Fruit fly (Drosophila melanogaster): ENCODE results near the gene CG11550.
A peak's percentile ranks its signal among the peaks of the same experiment; 100 is the strongest.

The CG11550 gene

DNA sequence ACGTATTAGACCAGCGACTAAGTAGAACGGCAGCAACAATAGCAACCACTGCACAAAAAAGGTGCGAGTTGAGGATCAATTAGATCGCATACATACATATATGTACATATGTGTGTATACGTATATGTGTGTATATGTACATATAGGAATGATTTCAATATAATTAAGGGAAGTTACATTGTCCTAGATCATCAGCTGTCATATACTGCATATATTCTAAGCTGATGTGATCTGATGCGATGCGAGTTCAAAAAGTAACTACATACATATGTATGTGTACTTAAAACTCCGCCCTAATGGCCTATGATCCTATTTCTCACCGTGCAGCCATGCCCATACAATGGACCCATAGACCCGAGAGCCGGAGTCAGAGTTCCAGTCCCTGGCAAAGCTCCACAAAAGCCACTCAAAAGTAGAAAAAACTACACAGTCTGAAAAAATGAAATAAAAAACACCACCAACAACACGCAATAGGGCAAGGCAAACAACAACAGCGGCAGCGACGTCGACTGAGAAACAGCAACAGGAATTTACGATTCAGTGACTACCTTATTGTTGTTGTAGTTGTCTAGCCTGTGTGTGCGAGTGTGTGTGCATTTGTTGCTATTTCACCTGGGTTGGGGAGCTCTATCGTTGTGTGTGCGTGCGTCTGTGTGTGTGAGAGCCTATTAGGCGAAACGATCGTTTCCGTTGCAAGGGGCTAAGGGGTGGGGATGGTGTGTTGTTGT lies 43.7 kb upstream of the CG11550 start:
- TF ChIP-seq cic (GFP tag; optimal IDR thresholded peaks at IDR 0.05), result no peak
- no peak for TF ChIP-seq kay (GFP tag; ENCODE audit: borderline replicate concordance)
- no peak for TF ChIP-seq Hr96 (GFP tag; optimal IDR thresholded peaks at IDR 0.05)
- TF ChIP-seq cnc (optimal IDR thresholded peaks at IDR 0.05), result no peak
- TF ChIP-seq Mnt (GFP tag; optimal IDR thresholded peaks at IDR 0.05), result no peak
- TF ChIP-seq CG7101 (tag; optimal IDR thresholded peaks at IDR 0.05), result no peak
- TF ChIP-seq Crg-1 (GFP tag; optimal IDR thresholded peaks at IDR 0.05), result no peak
- peak; percentile 39 for TF ChIP-seq toe (GFP tag; optimal IDR thresholded peaks at IDR 0.05)
- TF ChIP-seq CG12768 (GFP tag; optimal IDR thresholded peaks at IDR 0.05), result no peak
- no peak for TF ChIP-seq tj (GFP tag; optimal IDR thresholded peaks at IDR 0.05)
- no peak for TF ChIP-seq CG7045 (GFP tag; optimal IDR thresholded peaks at IDR 0.05)
- TF ChIP-seq pad (GFP tag; optimal IDR thresholded peaks at IDR 0.05), result peak; percentile 27
- TF ChIP-seq Clk (GFP tag; optimal IDR thresholded peaks at IDR 0.05), result no peak
- no peak for TF ChIP-seq CG1620 (GFP tag; optimal IDR thresholded peaks at IDR 0.05)
- TF ChIP-seq CG5204 (GFP tag; optimal IDR thresholded peaks at IDR 0.05), result no peak
- TF ChIP-seq bab1 (GFP tag; optimal IDR thresholded peaks at IDR 0.05), result no peak
- peak; percentile 7 for TF ChIP-seq ovo (GFP tag; optimal IDR thresholded peaks at IDR 0.05)

DNA sequence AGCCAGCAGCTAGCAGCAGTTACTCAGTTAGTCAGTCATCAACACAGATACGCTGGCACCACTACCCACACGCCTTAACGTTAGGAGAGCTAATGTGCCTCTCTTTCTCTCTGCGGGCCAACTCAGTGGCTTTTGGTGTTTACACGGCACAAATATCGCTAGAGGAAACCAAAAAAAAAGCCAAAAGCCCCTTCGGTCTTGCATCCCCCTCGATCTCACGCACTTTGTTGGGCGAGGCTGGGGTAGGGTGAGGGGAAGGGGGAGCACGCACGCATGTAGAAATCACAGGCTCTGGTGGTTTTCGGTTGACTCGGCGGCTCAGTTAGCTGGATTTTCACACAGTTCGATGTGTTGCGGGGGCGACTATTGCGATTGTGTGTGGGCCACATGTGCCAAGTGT lies 42.3 kb upstream of the CG11550 start:
- TF ChIP-seq bab1 (GFP tag; optimal IDR thresholded peaks at IDR 0.05), result no peak
- TF ChIP-seq CG11617 (GFP tag; optimal IDR thresholded peaks at IDR 0.05), result no peak
- TF ChIP-seq CG1620 (GFP tag; optimal IDR thresholded peaks at IDR 0.05), result no peak
- TF ChIP-seq CG12768 (GFP tag; optimal IDR thresholded peaks at IDR 0.05), result no peak
- TF ChIP-seq toe (GFP tag; optimal IDR thresholded peaks at IDR 0.05), result no peak
- TF ChIP-seq kay (GFP tag; ENCODE audit: borderline replicate concordance), result no peak
- TF ChIP-seq tj (GFP tag; optimal IDR thresholded peaks at IDR 0.05), result no peak
- no peak for TF ChIP-seq Crg-1 (GFP tag; optimal IDR thresholded peaks at IDR 0.05)
- TF ChIP-seq CG7045 (GFP tag; optimal IDR thresholded peaks at IDR 0.05), result no peak
- TF ChIP-seq Mnt (GFP tag; optimal IDR thresholded peaks at IDR 0.05), result no peak
- TF ChIP-seq cic (GFP tag; optimal IDR thresholded peaks at IDR 0.05), result no peak
- TF ChIP-seq cnc (optimal IDR thresholded peaks at IDR 0.05), result no peak

DNA sequence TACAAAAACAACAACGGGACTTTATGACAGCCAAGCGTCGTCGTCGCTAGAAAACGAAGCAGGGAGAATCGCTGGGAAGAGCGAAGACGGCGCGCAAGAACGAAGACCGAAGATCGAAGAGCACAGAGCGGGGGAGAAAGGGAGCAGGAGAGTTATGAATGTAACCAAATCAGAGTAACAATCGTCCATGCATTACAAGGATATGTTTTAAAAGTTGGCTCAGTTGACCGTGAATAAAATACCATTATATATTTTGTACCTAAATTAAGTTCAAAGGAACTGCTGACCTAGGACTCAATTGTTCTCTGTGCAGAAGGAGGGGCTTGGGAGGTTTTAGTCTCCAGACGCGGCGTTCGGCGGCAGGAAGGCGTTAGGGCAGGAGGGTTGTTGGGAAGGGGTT lies 41.8 kb upstream of the CG11550 start:
- TF ChIP-seq CG5204 (GFP tag; optimal IDR thresholded peaks at IDR 0.05), result no peak
- no peak for TF ChIP-seq Mnt (GFP tag; optimal IDR thresholded peaks at IDR 0.05)
- TF ChIP-seq CG14711 (tag; optimal IDR thresholded peaks at IDR 0.05), result no peak
- no peak for TF ChIP-seq CG1620 (GFP tag; optimal IDR thresholded peaks at IDR 0.05)
- TF ChIP-seq Hr96 (GFP tag; optimal IDR thresholded peaks at IDR 0.05), result no peak
- TF ChIP-seq kay (GFP tag; ENCODE audit: borderline replicate concordance), result no peak
- TF ChIP-seq bab1 (GFP tag; optimal IDR thresholded peaks at IDR 0.05), result no peak
- no peak for TF ChIP-seq Crg-1 (GFP tag; optimal IDR thresholded peaks at IDR 0.05)
- TF ChIP-seq toe (GFP tag; optimal IDR thresholded peaks at IDR 0.05), result no peak
- no peak for TF ChIP-seq CG12768 (GFP tag; optimal IDR thresholded peaks at IDR 0.05)
- TF ChIP-seq tj (GFP tag; optimal IDR thresholded peaks at IDR 0.05), result no peak
- no peak for TF ChIP-seq CG7101 (tag; optimal IDR thresholded peaks at IDR 0.05)
- TF ChIP-seq CG7045 (GFP tag; optimal IDR thresholded peaks at IDR 0.05), result no peak
- TF ChIP-seq CG11617 (GFP tag; optimal IDR thresholded peaks at IDR 0.05), result no peak
- no peak for TF ChIP-seq ovo (GFP tag; optimal IDR thresholded peaks at IDR 0.05)
- no peak for TF ChIP-seq CG33017 (tag; optimal IDR thresholded peaks at IDR 0.05)
- no peak for TF ChIP-seq cic (GFP tag; optimal IDR thresholded peaks at IDR 0.05)

DNA sequence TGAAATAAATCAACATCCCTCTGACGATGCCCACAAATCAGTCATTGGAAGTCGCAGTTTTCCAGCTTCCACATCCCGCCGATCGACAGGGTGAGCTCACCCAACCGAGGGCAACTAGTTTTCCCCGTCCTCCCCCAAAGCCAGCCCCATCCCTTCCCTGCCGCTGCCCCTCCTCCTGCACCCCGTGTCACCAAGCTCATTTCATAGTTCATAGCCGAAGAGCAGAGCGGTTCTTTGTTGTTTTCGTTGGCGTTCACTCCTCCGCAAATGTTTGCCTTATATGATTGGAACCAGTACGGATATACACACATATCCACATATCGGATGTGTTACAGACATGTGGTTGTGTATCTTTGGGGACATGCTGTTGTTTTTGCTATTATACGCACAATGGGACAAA lies 40.4 kb upstream of the CG11550 start:
- no peak for TF ChIP-seq CG7101 (tag; optimal IDR thresholded peaks at IDR 0.05)
- no peak for TF ChIP-seq CG14711 (tag; optimal IDR thresholded peaks at IDR 0.05)
- no peak for TF ChIP-seq CG33017 (tag; optimal IDR thresholded peaks at IDR 0.05)
- TF ChIP-seq Crg-1 (GFP tag; optimal IDR thresholded peaks at IDR 0.05), result no peak
- TF ChIP-seq CG11617 (GFP tag; optimal IDR thresholded peaks at IDR 0.05), result no peak
- TF ChIP-seq CG7045 (GFP tag; optimal IDR thresholded peaks at IDR 0.05), result no peak
- no peak for TF ChIP-seq cnc (optimal IDR thresholded peaks at IDR 0.05)
- no peak for TF ChIP-seq CG5204 (GFP tag; optimal IDR thresholded peaks at IDR 0.05)
- no peak for TF ChIP-seq Hr96 (GFP tag; optimal IDR thresholded peaks at IDR 0.05)
- no peak for TF ChIP-seq cic (GFP tag; optimal IDR thresholded peaks at IDR 0.05)
- TF ChIP-seq toe (GFP tag; optimal IDR thresholded peaks at IDR 0.05), result no peak
- TF ChIP-seq CG12768 (GFP tag; optimal IDR thresholded peaks at IDR 0.05), result no peak
- no peak for TF ChIP-seq Mnt (GFP tag; optimal IDR thresholded peaks at IDR 0.05)
- TF ChIP-seq CG1620 (GFP tag; optimal IDR thresholded peaks at IDR 0.05), result no peak
- no peak for TF ChIP-seq ovo (GFP tag; optimal IDR thresholded peaks at IDR 0.05)
- no peak for TF ChIP-seq kay (GFP tag; ENCODE audit: borderline replicate concordance)
- no peak for TF ChIP-seq tj (GFP tag; optimal IDR thresholded peaks at IDR 0.05)
- TF ChIP-seq bab1 (GFP tag; optimal IDR thresholded peaks at IDR 0.05), result no peak

DNA sequence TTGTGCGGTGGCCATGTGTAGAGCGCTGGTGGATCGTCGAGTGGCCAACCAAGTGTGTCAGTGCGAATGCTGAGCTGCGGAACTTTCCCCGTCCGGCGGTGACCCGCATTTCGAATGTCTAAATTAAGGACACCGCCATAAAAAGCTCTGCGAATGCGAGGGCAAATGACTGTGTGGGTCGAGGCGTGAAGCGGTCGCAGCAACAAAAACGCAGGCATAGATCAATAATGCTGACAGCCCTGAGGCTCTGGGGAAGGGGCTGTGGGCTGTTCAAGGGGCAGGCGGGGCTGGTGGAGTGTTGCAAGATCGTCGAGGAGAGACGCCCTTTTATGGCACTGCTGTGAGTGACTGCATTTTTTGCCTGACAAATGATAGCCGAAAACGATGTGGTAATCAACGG lies 39.8 kb upstream of the CG11550 start:
- TF ChIP-seq CG5204 (GFP tag; optimal IDR thresholded peaks at IDR 0.05) (no peak), cnc (optimal IDR thresholded peaks at IDR 0.05) (no peak), tj (GFP tag; optimal IDR thresholded peaks at IDR 0.05) (no peak), Crg-1 (GFP tag; optimal IDR thresholded peaks at IDR 0.05) (no peak), CG1620 (GFP tag; optimal IDR thresholded peaks at IDR 0.05) (no peak), toe (GFP tag; optimal IDR thresholded peaks at IDR 0.05) (no peak), Mnt (GFP tag; optimal IDR thresholded peaks at IDR 0.05) (no peak), kay (GFP tag; ENCODE audit: borderline replicate concordance) (no peak), pad (GFP tag; optimal IDR thresholded peaks at IDR 0.05) (no peak), cic (GFP tag; optimal IDR thresholded peaks at IDR 0.05) (no peak), CG33017 (tag; optimal IDR thresholded peaks at IDR 0.05) (no peak), CG11617 (GFP tag; optimal IDR thresholded peaks at IDR 0.05) (no peak), CG14711 (tag; optimal IDR thresholded peaks at IDR 0.05) (no peak), CG12768 (GFP tag; optimal IDR thresholded peaks at IDR 0.05) (no peak), bab1 (GFP tag; optimal IDR thresholded peaks at IDR 0.05) (no peak), CG7101 (tag; optimal IDR thresholded peaks at IDR 0.05) (no peak), Hr96 (GFP tag; optimal IDR thresholded peaks at IDR 0.05) (no peak)
